Worm (Caenorhabditis elegans): ENCODE data around the gene mel-32.
A peak's percentile ranks its signal among the peaks of the same experiment; 100 is the strongest.

mel-32 gene

DNA sequence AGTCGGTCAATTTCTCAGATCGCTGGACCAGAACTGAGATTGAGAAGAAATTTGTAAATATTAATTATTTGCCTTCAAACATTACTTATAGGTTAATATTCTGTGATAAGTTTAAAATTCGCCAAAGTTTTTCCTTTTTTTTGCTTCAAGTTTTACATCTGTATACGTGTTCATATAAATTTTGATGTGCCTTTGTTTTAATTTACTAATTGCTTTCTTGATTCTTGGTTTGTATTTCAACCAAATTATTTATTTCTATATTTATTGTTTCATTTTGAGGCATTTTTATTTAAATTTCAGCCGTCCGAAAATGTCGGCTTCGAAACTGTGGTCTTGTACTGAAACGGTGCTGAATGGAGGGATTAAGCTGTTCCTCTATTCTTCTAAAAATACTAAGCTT is 6.5 kb downstream of the mel-32 start, which contains the start of gene C05D11.1:
C05D11.1 (plus strand) TSS at position 301 of the 400 bp plus-strand sequence.
- no peak for TF ChIP-seq pha-4 (GFP tag; IDR thresholded peaks at IDR 0.05)
- TF ChIP-seq pha-4 (tag; optimal IDR thresholded peaks at IDR 0.05) = no peak
- TF ChIP-seq Y105C5A.15 (GFP tag; IDR thresholded peaks at IDR 0.05) = no peak
- TF ChIP-seq unc-39 (tag; optimal IDR thresholded peaks at IDR 0.05) = no peak
- TF ChIP-seq hlh-30 (tag; optimal IDR thresholded peaks at IDR 0.05; ENCODE audit: insufficient read depth) = no peak
- TF ChIP-seq ZK337.2 (GFP tag; IDR thresholded peaks at IDR 0.05) = no peak
- no peak for TF ChIP-seq cey-2 (tag; optimal IDR thresholded peaks at IDR 0.05; ENCODE audit: borderline replicate concordance, insufficient read depth)
- no peak for TF ChIP-seq ceh-20 (GFP tag; IDR thresholded peaks at IDR 0.05)
- TF ChIP-seq nhr-237 (tag; optimal IDR thresholded peaks at IDR 0.05) = no peak
- TF ChIP-seq mdt-29 (GFP tag; IDR thresholded peaks at IDR 0.05) = no peak
- no peak for TF ChIP-seq Y48G9A.11 (GFP tag; IDR thresholded peaks at IDR 0.05)
- no peak for TF ChIP-seq php-3 (GFP tag; IDR thresholded peaks at IDR 0.05)

- TF ChIP-seq pqm-1 (tag; optimal IDR thresholded peaks at IDR 0.05) (no peak), sdz-12 (GFP tag; optimal IDR thresholded peaks at IDR 0.05) (no peak), Y48G9A.11 (GFP tag; IDR thresholded peaks at IDR 0.05) (0 out of 2 replicates have a peak, but pooled peaks have one; percentile 17), ceh-20 (GFP tag; IDR thresholded peaks at IDR 0.05) (no peak), ama-1 (optimal IDR thresholded peaks at IDR 0.05) (peak; percentile 17), D1046.2 (GFP tag; IDR thresholded peaks at IDR 0.05) (no peak), aly-2 (tag; optimal IDR thresholded peaks at IDR 0.05) (no peak), nhr-28 (tag; optimal IDR thresholded peaks at IDR 0.05) (no peak), aha-1 (tag) (peak; percentile 3), lin-38 (GFP tag; IDR thresholded peaks at IDR 0.05) (0 out of 2 replicates have a peak, but pooled peaks have one; percentile 31), hmg-1.1 (GFP tag; IDR thresholded peaks at IDR 0.05) (no peak)
Measured at ce11 chrIII:6432939-6433338, 9.9 kb downstream of the mel-32 start, which contains the start of gene vps-16. Gene vps-16, plus strand, starts transcription at chrIII:6433239.

DNA sequence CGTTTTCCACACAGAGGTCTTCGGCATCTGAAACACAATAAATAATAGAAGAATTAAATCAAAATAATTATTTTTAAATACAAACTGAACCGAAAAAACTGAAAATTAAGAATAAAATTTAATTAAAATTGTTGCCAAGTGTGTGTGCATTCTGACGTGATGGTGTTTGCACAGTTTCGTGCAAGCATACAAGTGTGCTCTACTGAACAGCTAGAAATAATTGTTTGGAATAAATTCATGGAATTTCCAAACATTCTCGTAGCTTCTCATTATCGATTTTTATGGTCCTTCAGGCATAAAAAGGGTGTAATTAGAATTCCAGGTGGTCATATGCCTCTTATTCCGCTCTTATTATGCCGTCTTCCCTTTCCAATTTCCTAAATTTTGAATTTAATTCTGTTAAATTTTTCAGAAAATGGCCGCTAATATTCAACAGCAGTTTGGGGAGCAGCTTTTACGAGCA is 11.0 kb downstream of the mel-32 start, which contains the start of the genes mrps-17 and txdc-9:
mrps-17 (minus strand) TSS at position 33 of the 463 bp plus-strand sequence.
txdc-9 (plus strand) TSS at position 413 of the 463 bp plus-strand sequence.
- TF ChIP-seq ztf-11 (tag; optimal IDR thresholded peaks at IDR 0.05) = no peak
- no peak for TF ChIP-seq duxl-1 (tag; optimal IDR thresholded peaks at IDR 0.05; ENCODE audit: poor library complexity)
- no peak for TF ChIP-seq jun-1 (tag; optimal IDR thresholded peaks at IDR 0.05)
- TF ChIP-seq F26F4.8 (GFP tag; conservative IDR thresholded peaks at IDR 0.05) = no peak
- TF ChIP-seq hlh-30 (tag; optimal IDR thresholded peaks at IDR 0.05; ENCODE audit: insufficient read depth) = no peak
- no peak for TF ChIP-seq lin-39 (tag; optimal IDR thresholded peaks at IDR 0.05)
- TF ChIP-seq egl-27 (tag; optimal IDR thresholded peaks at IDR 0.05) = no peak
- TF ChIP-seq zfp-3 (GFP tag; conservative IDR thresholded peaks at IDR 0.05) = no peak
- no peak for TF ChIP-seq spr-3 (GFP tag; optimal IDR thresholded peaks at IDR 0.05)
- TF ChIP-seq snpc-1.2 (GFP tag; IDR thresholded peaks at IDR 0.05) = no peak
- no peak for TF ChIP-seq mep-1 (tag; optimal IDR thresholded peaks at IDR 0.05)
- TF ChIP-seq F10B5.3 (tag; optimal IDR thresholded peaks at IDR 0.05) = no peak
- TF ChIP-seq hmg-1.1 (GFP tag; IDR thresholded peaks at IDR 0.05) = peak; percentile 61
- TF ChIP-seq nhr-10 (tag; optimal IDR thresholded peaks at IDR 0.05) = no peak
- TF ChIP-seq nhr-77 (tag; optimal IDR thresholded peaks at IDR 0.05) = peak; percentile 56
- TF ChIP-seq aha-1 (tag) = peak; percentile 90
- no peak for TF ChIP-seq dmd-8 (GFP tag; IDR thresholded peaks at IDR 0.05)
- no peak for TF ChIP-seq nhr-48 (tag; optimal IDR thresholded peaks at IDR 0.05)
- no peak for TF ChIP-seq unc-62 (GFP tag; optimal IDR thresholded peaks at IDR 0.05 in 1 of 2)
- no peak for TF ChIP-seq unc-62 (tag; optimal IDR thresholded peaks at IDR 0.05)
- peak; percentile 73 for TF ChIP-seq rbr-2 (tag; optimal IDR thresholded peaks at IDR 0.05)
- no peak for TF ChIP-seq ceh-32 (tag; optimal IDR thresholded peaks at IDR 0.05; ENCODE audit: poor library complexity)
- peak; percentile 89 for TF ChIP-seq mes-2 (tag; optimal IDR thresholded peaks at IDR 0.05; ENCODE audit: poor library complexity, severe bottlenecking)
- no peak for TF ChIP-seq R02D3.7 (tag; optimal IDR thresholded peaks at IDR 0.05)
- no peak for TF ChIP-seq zag-1 (tag; optimal IDR thresholded peaks at IDR 0.05)
- TF ChIP-seq F37D6.2 (tag; optimal IDR thresholded peaks at IDR 0.05) = peak; percentile 21
- no peak for TF ChIP-seq madf-5 (GFP tag; IDR thresholded peaks at IDR 0.05)
- TF ChIP-seq zip-11 (GFP tag; IDR thresholded peaks at IDR 0.05) = no peak
- TF ChIP-seq ces-1 (GFP tag; optimal IDR thresholded peaks at IDR 0.05) = peak; percentile 63
- TF ChIP-seq nhr-6 (tag; optimal IDR thresholded peaks at IDR 0.05) = peak; percentile 84
- TF ChIP-seq F44E2.7 (GFP tag; IDR thresholded peaks at IDR 0.05) = no peak
- TF ChIP-seq nhr-28 (tag; optimal IDR thresholded peaks at IDR 0.05) = peak; percentile 52
